Worm (Caenorhabditis elegans) whole organism, L3 larva: Measurements from ENCODE around the gene elo-9.

ENCODE experiments used
- aly-2 ChIP-seq: fragments of 150-350 bp; optimal IDR thresholded peaks from 2 replicates; lab custom pipeline; 2014; ENCODE audit warnings: missing biosample characterization, missing genetic modification characterization
- elt-1 ChIP-seq: fragments of 150-350 bp; optimal IDR thresholded peaks from 2 replicates; lab custom pipeline; 2014; ENCODE audit warnings: missing biosample characterization, missing genetic modification characterization
- elt-3 ChIP-seq, 3 experiments: fragments of 150-350 bp in 1 of 3; sonication (generic microtip) in 2 of 3; optimal IDR thresholded peaks; 2 replicates in 2 of 3; 4 replicates in 1 of 3; lab custom pipeline; 2014 to 2017; ENCODE audit warnings: missing biosample characterization in 3 of 3, missing genetic modification characterization in 3 of 3
- jun-1 ChIP-seq: fragments of 150-350 bp; optimal IDR thresholded peaks from 2 replicates; lab custom pipeline; 2014; ENCODE audit warnings: missing biosample characterization, missing genetic modification reagents, missing genetic modification characterization
- lin-15B ChIP-seq: fragments of 150-350 bp; optimal IDR thresholded peaks from 2 replicates; lab custom pipeline; 2014; ENCODE audit warnings: missing biosample characterization, missing genetic modification characterization
- lin-39 ChIP-seq: fragments of 150-350 bp; optimal IDR thresholded peaks from 2 replicates; lab custom pipeline; 2018; ENCODE audit warnings: missing biosample characterization, missing genetic modification reagents, missing genetic modification characterization
- mdl-1 ChIP-seq: fragments of 150-350 bp; optimal IDR thresholded peaks from 2 replicates; lab custom pipeline; 2014; ENCODE audit warnings: missing biosample characterization, missing genetic modification characterization
- nfya-1 ChIP-seq: sonication (generic microtip); optimal IDR thresholded peaks from 2 replicates; lab custom pipeline; 2017; ENCODE audit warnings: missing genetic modification characterization, mild to moderate bottlenecking, missing compliant biosample characterization, antibody characterized with exemption, moderate library complexity; ENCODE audit not compliant: insufficient read depth
- nhr-237 ChIP-seq: fragments of 150-350 bp; optimal IDR thresholded peaks from 2 replicates; lab custom pipeline; 2014; ENCODE audit warnings: missing biosample characterization, missing genetic modification characterization
- skn-1 ChIP-seq: fragments of 150-350 bp; optimal IDR thresholded peaks from 2 replicates; lab custom pipeline; 2014; ENCODE audit warnings: missing biosample characterization, missing genetic modification characterization
- tbx-2 ChIP-seq: sonication (generic microtip); optimal IDR thresholded peaks from 2 replicates; lab custom pipeline; 2016; ENCODE audit warnings: mild to moderate bottlenecking, missing genetic modification characterization, missing compliant biosample characterization
- unc-39 ChIP-seq: sonication (generic microtip); optimal IDR thresholded peaks from 4 replicates; lab custom pipeline; 2017; ENCODE audit warnings: missing biosample characterization, missing genetic modification characterization
- zag-1 ChIP-seq: fragments of 150-350 bp; optimal IDR thresholded peaks from 2 replicates; lab custom pipeline; 2014; ENCODE audit warnings: missing biosample characterization, missing genetic modification characterization

DNA sequence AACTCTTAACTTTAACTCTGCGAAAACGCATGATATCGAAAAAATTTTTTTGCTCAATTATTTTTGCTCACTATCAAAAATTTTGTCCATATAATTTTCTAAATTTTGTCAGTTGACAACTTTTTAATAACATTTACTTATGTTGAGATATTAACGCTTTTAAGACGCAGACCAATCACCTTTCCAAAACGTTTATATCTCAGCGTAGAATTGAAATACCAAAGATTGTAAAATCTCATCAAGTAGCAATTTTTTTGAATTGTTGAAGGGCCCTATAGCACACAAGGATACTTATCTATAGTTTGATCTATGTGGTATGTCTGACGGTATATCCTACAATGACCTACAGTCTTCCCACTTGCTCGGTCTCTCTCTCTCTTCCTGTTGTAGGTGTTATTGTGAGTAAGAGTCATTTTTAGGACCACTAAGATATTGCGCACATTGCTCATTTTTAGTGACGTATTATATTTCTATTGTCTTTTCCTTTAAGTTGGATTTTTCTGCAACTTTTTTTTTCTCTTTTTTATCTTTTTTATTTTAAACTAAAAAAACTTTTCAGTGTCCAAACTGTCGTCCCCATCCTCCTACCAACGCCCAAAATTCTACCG, 44.7 kb downstream of the elo-9 start, which contains the start of gene pde-3:
- TF ChIP-seq jun-1 (no peak), elt-3 (tag; optimal IDR thresholded peaks at IDR 0.05; lab: Kevin White, UChicago) (no peak), unc-39 (tag; lab: Kevin White, UChicago) (no peak), aly-2 (tag; lab: Kevin White, UChicago) (no peak), skn-1 (tag; lab: Kevin White, UChicago) (no peak), nhr-237 (no peak), lin-39 (tag; lab: Kevin White, UChicago) (no peak), nfya-1 (tag; lab: Kevin White, UChicago) (no peak), elt-1 (no peak), lin-15B (tag; lab: Kevin White, UChicago) (no peak), tbx-2 (tag; lab: Kevin White, UChicago) (no peak), zag-1 (tag; lab: Kevin White, UChicago) (no peak), mdl-1 (no peak)
